Fruit fly (Drosophila melanogaster) whole organism, embryonic: ENCODE measurements around the gene CG43446.

ENCODE experiments used
- B-H1 ChIP-seq: fragments of 200-800 bp; sonication (Bioruptor generic); IDR thresholded peaks from 3 replicates; pipeline ENCODE4 v1.3.6; 2022; ENCODE audit warnings: missing biosample characterization, missing genetic modification characterization
- BtbVII ChIP-seq: fragments of 200-800 bp; sonication (Bioruptor generic); optimal IDR thresholded peaks from 3 replicates; lab custom pipeline; 2017; ENCODE audit warnings: missing biosample characterization, mild to moderate bottlenecking, missing genetic modification characterization
- CG10431 ChIP-seq: fragments of 200-800 bp; sonication (Bioruptor generic); optimal IDR thresholded peaks from 3 replicates; lab custom pipeline; 2018; ENCODE audit warnings: missing biosample characterization, mild to moderate bottlenecking, missing genetic modification characterization
- CG10543 ChIP-seq: fragments of 200-800 bp; sonication (Bioruptor generic); optimal IDR thresholded peaks from 3 replicates; lab custom pipeline; 2017; ENCODE audit warnings: missing biosample characterization, mild to moderate bottlenecking, missing genetic modification characterization, moderate library complexity
- CG12769 ChIP-seq: fragments of 200-800 bp; sonication (Bioruptor generic); optimal IDR thresholded peaks from 2 replicates; lab custom pipeline; 2019; ENCODE audit warnings: missing biosample characterization, mild to moderate bottlenecking, missing genetic modification characterization, moderate library complexity
- CG15011 ChIP-seq: fragments of 200-800 bp; sonication (Bioruptor generic); optimal IDR thresholded peaks from 3 replicates; lab custom pipeline; 2018; ENCODE audit warnings: missing biosample characterization, mild to moderate bottlenecking, missing genetic modification characterization
- CG17802 ChIP-seq: fragments of 200-800 bp; sonication (Bioruptor generic); optimal IDR thresholded peaks from 2 replicates; lab custom pipeline; 2018; ENCODE audit warnings: missing biosample characterization, mild to moderate bottlenecking, missing genetic modification characterization, moderate library complexity
- CG17829 ChIP-seq: fragments of 200-800 bp; optimal IDR thresholded peaks from 2 replicates; lab custom pipeline; 2019; ENCODE audit warnings: missing biosample characterization, mild to moderate bottlenecking, missing genetic modification characterization, moderate library complexity
- CG18599 ChIP-seq: fragments of 200-800 bp; sonication (Bioruptor generic); optimal IDR thresholded peaks from 3 replicates; lab custom pipeline; 2017; ENCODE audit warnings: missing biosample characterization, missing genetic modification characterization, mild to moderate bottlenecking, moderate library complexity, missing genetic modification reagents
- CG34224 ChIP-seq: fragments of 200-800 bp; sonication (Bioruptor generic); IDR thresholded peaks from 3 replicates; pipeline ENCODE4 v1.3.6; 2022; ENCODE audit warnings: missing biosample characterization, missing genetic modification characterization; ENCODE audit not compliant: partially characterized antibody
- CG34376 ChIP-seq: fragments of 200-800 bp; sonication (Bioruptor generic); optimal IDR thresholded peaks from 2 replicates; lab custom pipeline; 2018; ENCODE audit warnings: missing biosample characterization, mild to moderate bottlenecking, missing genetic modification characterization
- CG5180 ChIP-seq: fragments of 200-800 bp; sonication (Bioruptor generic); optimal IDR thresholded peaks from 3 replicates; lab custom pipeline; 2017; ENCODE audit warnings: missing biosample characterization, missing genetic modification characterization, mild to moderate bottlenecking, moderate library complexity, missing genetic modification reagents
- CG6813 ChIP-seq: fragments of 200-800 bp; sonication (Bioruptor generic); optimal IDR thresholded peaks from 2 replicates; lab custom pipeline; 2017; ENCODE audit warnings: missing biosample characterization, missing genetic modification characterization, mild to moderate bottlenecking, moderate library complexity, missing genetic modification reagents
- CG8388 ChIP-seq: fragments of 200-800 bp; sonication (Bioruptor generic); optimal IDR thresholded peaks from 2 replicates; lab custom pipeline; 2019; ENCODE audit warnings: missing biosample characterization, mild to moderate bottlenecking, missing genetic modification characterization, moderate library complexity
- CG9437 ChIP-seq: fragments of 200-800 bp; sonication (Bioruptor generic); optimal IDR thresholded peaks from 2 replicates; lab custom pipeline; 2018; ENCODE audit warnings: missing biosample characterization, mild to moderate bottlenecking, missing genetic modification characterization
- CG9797 ChIP-seq: fragments of 200-800 bp; sonication (Bioruptor generic); optimal IDR thresholded peaks from 3 replicates; lab custom pipeline; 2018; ENCODE audit warnings: missing biosample characterization, mild to moderate bottlenecking, missing genetic modification characterization
- Deaf1 ChIP-seq: fragments of 200-800 bp; optimal IDR thresholded peaks from 3 replicates; lab custom pipeline; 2019; ENCODE audit warnings: missing biosample characterization, mild to moderate bottlenecking, missing genetic modification characterization, moderate library complexity
- Eip74EF ChIP-seq, 2 experiments: fragments of 200-800 bp in 1 of 2; fragments of >200 bp in 1 of 2; sonication (Bioruptor generic) in 1 of 2; optimal IDR thresholded peaks; 2 replicates each; lab custom pipeline; 2017 to 2019; ENCODE audit warnings: missing biosample characterization in 2 of 2, missing genetic modification characterization in 2 of 2, mild to moderate bottlenecking in 1 of 2, moderate library complexity in 1 of 2
- GATAe ChIP-seq: fragments of 200-800 bp; sonication (Bioruptor generic); conservative IDR thresholded peaks from 2 replicates; pipeline ENCODE4 v1.3.6; 2022; ENCODE audit warnings: missing biosample characterization, missing genetic modification characterization
- H15 ChIP-seq: fragments of 200-800 bp; sonication (Bioruptor generic); IDR thresholded peaks from 3 replicates; pipeline ENCODE4 v1.3.6; 2022; ENCODE audit warnings: missing biosample characterization, missing genetic modification characterization
- Hand ChIP-seq: fragments of 200-800 bp; sonication (Bioruptor generic); optimal IDR thresholded peaks from 2 replicates; lab custom pipeline; 2017; ENCODE audit warnings: mild to moderate bottlenecking, missing biosample characterization, missing genetic modification reagents, missing genetic modification characterization
- Hey ChIP-seq: fragments of 200-800 bp; sonication (Bioruptor generic); optimal IDR thresholded peaks from 3 replicates; lab custom pipeline; 2018; ENCODE audit warnings: missing biosample characterization, mild to moderate bottlenecking, missing genetic modification characterization
- HmgZ ChIP-seq: fragments of 200-800 bp; sonication (Bioruptor generic); optimal IDR thresholded peaks from 2 replicates; lab custom pipeline; 2018; ENCODE audit warnings: missing biosample characterization, mild to moderate bottlenecking, missing genetic modification characterization
- Med ChIP-seq: fragments of 200-800 bp; sonication (Bioruptor generic); peaks from one replicate; lab custom pipeline; 2016; ENCODE audit warnings: missing biosample characterization, missing genetic modification characterization, mild to moderate bottlenecking, inconsistent platforms, moderate library complexity
- Pdp1 ChIP-seq, 2 experiments: fragments of 200-800 bp; sonication (Bioruptor generic); optimal IDR thresholded peaks; 3 replicates each; lab custom pipeline; 2016; ENCODE audit warnings: missing biosample characterization in 2 of 2, missing genetic modification characterization in 2 of 2, mild to moderate bottlenecking in 1 of 2, moderate library complexity in 1 of 2
- Poxn ChIP-seq: fragments of 200-800 bp; sonication (Bioruptor generic); IDR thresholded peaks from 2 replicates; pipeline ENCODE4 v1.3.6; 2022; ENCODE audit warnings: missing biosample characterization, missing genetic modification characterization
- Side ChIP-seq: fragments of 200-800 bp; sonication (Bioruptor generic); optimal IDR thresholded peaks from 2 replicates; lab custom pipeline; 2016; ENCODE audit warnings: missing biosample characterization, missing genetic modification characterization
- Vsx1 ChIP-seq: fragments of 200-800 bp; sonication (Bioruptor generic); optimal IDR thresholded peaks from 2 replicates; lab custom pipeline; 2017; ENCODE audit warnings: missing biosample characterization, mild to moderate bottlenecking, missing genetic modification characterization, missing genetic modification reagents
- ab ChIP-seq: fragments of 200-800 bp; sonication (Bioruptor generic); optimal IDR thresholded peaks from 2 replicates; lab custom pipeline; 2016; ENCODE audit warnings: missing biosample characterization, missing genetic modification characterization
- cad ChIP-seq: fragments of >200 bp; optimal IDR thresholded peaks from 2 replicates; lab custom pipeline; 2017; ENCODE audit warnings: missing biosample characterization, missing genetic modification characterization
- chinmo ChIP-seq: fragments of 200-800 bp; sonication (Bioruptor generic); IDR thresholded peaks from 4 replicates; pipeline ENCODE4 v1.3.6; 2022; ENCODE audit warnings: missing biosample characterization, missing genetic modification characterization; ENCODE audit not compliant: partially characterized antibody
- corto ChIP-seq: fragments of 200-800 bp; sonication (Bioruptor generic); optimal IDR thresholded peaks from 2 replicates; lab custom pipeline; 2016; ENCODE audit warnings: missing biosample characterization, mild to moderate bottlenecking, missing genetic modification characterization, moderate library complexity
- cwo ChIP-seq: fragments of 200-800 bp; sonication (Bioruptor generic); optimal IDR thresholded peaks from 3 replicates; lab custom pipeline; 2017; ENCODE audit warnings: missing biosample characterization, missing genetic modification characterization, mild to moderate bottlenecking, moderate library complexity, missing genetic modification reagents
- disco-r ChIP-seq: fragments of 200-800 bp; sonication (Bioruptor generic); optimal IDR thresholded peaks from 2 replicates; lab custom pipeline; 2016; ENCODE audit warnings: missing biosample characterization, missing genetic modification characterization
- dpn ChIP-seq, 2 experiments: fragments of 200-800 bp; sonication (Bioruptor generic); optimal IDR thresholded peaks; 3 replicates each; lab custom pipeline; 2016; ENCODE audit warnings: missing biosample characterization in 2 of 2, missing genetic modification characterization in 2 of 2
- en ChIP-seq: fragments of 200-800 bp; sonication (Bioruptor generic); optimal IDR thresholded peaks from 2 replicates; lab custom pipeline; 2016; ENCODE audit warnings: missing biosample characterization, missing genetic modification characterization
- exex ChIP-seq: fragments of 200-800 bp; sonication (Bioruptor generic); optimal IDR thresholded peaks from 4 replicates; lab custom pipeline; 2018; ENCODE audit warnings: missing biosample characterization, mild to moderate bottlenecking, missing genetic modification characterization, moderate library complexity
- fru ChIP-seq: fragments of >200 bp; optimal IDR thresholded peaks from 2 replicates; lab custom pipeline; 2017
- fu2 ChIP-seq: fragments of 200-800 bp; sonication (Bioruptor generic); optimal IDR thresholded peaks from 2 replicates; lab custom pipeline; 2016; ENCODE audit warnings: missing biosample characterization, missing genetic modification characterization
- gem ChIP-seq: fragments of 200-800 bp; sonication (Bioruptor generic); optimal IDR thresholded peaks from 2 replicates; lab custom pipeline; 2019; ENCODE audit warnings: missing biosample characterization, mild to moderate bottlenecking, missing genetic modification characterization, moderate library complexity
- grn ChIP-seq: fragments of 200-800 bp; sonication (Bioruptor generic); optimal IDR thresholded peaks from 3 replicates; lab custom pipeline; 2017; ENCODE audit warnings: missing biosample characterization, missing genetic modification characterization
- gro ChIP-seq: fragments of 200-800 bp; sonication (Bioruptor generic); optimal IDR thresholded peaks from 2 replicates; lab custom pipeline; 2016; ENCODE audit warnings: missing biosample characterization, missing genetic modification characterization
- lab ChIP-seq: fragments of 200-800 bp; sonication (Bioruptor generic); optimal IDR thresholded peaks from 3 replicates; lab custom pipeline; 2017; ENCODE audit warnings: missing biosample characterization, missing genetic modification characterization, mild to moderate bottlenecking, moderate library complexity, missing genetic modification reagents
- lola ChIP-seq, 3 experiments: fragments of >200 bp in 2 of 3; fragments of 200-800 bp in 1 of 3; sonication (Bioruptor generic) in 1 of 3; optimal IDR thresholded peaks; 2 replicates each; lab custom pipeline; 2017 to 2019; ENCODE audit warnings: missing biosample characterization in 3 of 3, missing genetic modification characterization in 3 of 3, mild to moderate bottlenecking in 1 of 3, moderate library complexity in 1 of 3
- mirr ChIP-seq: fragments of 200-800 bp; sonication (Bioruptor generic); optimal IDR thresholded peaks from 3 replicates; lab custom pipeline; 2018; ENCODE audit warnings: missing biosample characterization, mild to moderate bottlenecking, missing genetic modification characterization
- pum ChIP-seq: fragments of 200-800 bp; sonication (Bioruptor generic); optimal IDR thresholded peaks from 2 replicates; lab custom pipeline; 2016; ENCODE audit warnings: missing biosample characterization, missing genetic modification characterization
- rib ChIP-seq: fragments of 200-800 bp; sonication (Bioruptor generic); IDR thresholded peaks from 2 replicates; pipeline ENCODE4 v1.3.6; 2022; ENCODE audit warnings: missing biosample characterization, missing genetic modification characterization
- sug ChIP-seq: fragments of 200-800 bp; optimal IDR thresholded peaks from 2 replicates; lab custom pipeline; 2019; ENCODE audit warnings: missing biosample characterization, mild to moderate bottlenecking, missing genetic modification characterization, moderate library complexity

Gene CG43446

dm6 chr3R:20988560-20988959 lies 824 bp upstream of the CG43446 start:
- TF ChIP-seq chinmo (GFP tag; lab: Robert Waterston, UW) (0 out of 4 replicates have a peak, but pooled peaks have one; percentile 28), Hand (GFP tag; lab: Kevin White, UChicago) (no peak), Pdp1 (GFP tag; optimal IDR thresholded peaks at IDR 0.05; lab: Kevin White, UChicago) (peak in 1 of 2 experiments; percentile 55), CG15011 (no peak), CG12769 (peak; percentile 57), CG9797 (GFP tag; lab: Kevin White, UChicago) (no peak)

dm6 chr3R:20985592-20985991 lies 2.1 kb downstream of the CG43446 start:
- TF ChIP-seq disco-r (GFP tag; lab: Kevin White, UChicago) (no peak), H15 (GFP tag; lab: Robert Waterston, UW) (no peak), CG17802 (tag; lab: Kevin White, UChicago) (no peak), cwo (GFP tag; lab: Kevin White, UChicago) (peak; percentile 28), GATAe (GFP tag; lab: Robert Waterston, UW) (peak; percentile 71), ab (GFP tag; lab: Kevin White, UChicago) (no peak), gro (GFP tag; lab: Kevin White, UChicago) (peak; percentile 45), lola (GFP tag; optimal IDR thresholded peaks at IDR 0.05; lab: Kevin White, UChicago) (no peak), CG34376 (GFP tag; lab: Kevin White, UChicago) (peak; percentile 95), CG6813 (GFP tag; lab: Kevin White, UChicago) (no peak), CG8388 (GFP tag; lab: Kevin White, UChicago) (no peak), en (GFP tag; lab: Kevin White, UChicago) (no peak), pum (GFP tag; lab: Kevin White, UChicago) (no peak), CG10543 (peak; percentile 21), CG9437 (GFP tag; lab: Kevin White, UChicago) (no peak), Deaf1 (tag; lab: Kevin White, UChicago) (no peak), Pdp1 (GFP tag; optimal IDR thresholded peaks at IDR 0.05; lab: Kevin White, UChicago) (peak in 1 of 2 experiments; percentile 75), HmgZ (tag; lab: Kevin White, UChicago) (peak; percentile 14), corto (no peak), fu2 (GFP tag; lab: Kevin White, UChicago) (no peak), dpn (GFP tag; optimal IDR thresholded peaks at IDR 0.05; lab: Kevin White, UChicago) (no peak), Med (GFP tag; lab: Kevin White, UChicago) (peak; percentile 6), Poxn (GFP tag; lab: Robert Waterston, UW) (no peak), Vsx1 (peak; percentile 4), cad (no peak), Hey (tag; lab: Kevin White, UChicago) (peak; percentile 13), lab (peak; percentile 2), BtbVII (GFP tag; lab: Kevin White, UChicago) (peak; percentile 93), rib (0 out of 2 replicates have a peak, but pooled peaks have one; percentile 17), CG10431 (GFP tag; lab: Kevin White, UChicago) (peak; percentile 53), CG17829 (tag; lab: Kevin White, UChicago) (no peak), fru (no peak), sug (peak; percentile 88), CG34224 (no peak), CG18599 (GFP tag; lab: Kevin White, UChicago) (peak; percentile 38), Side (no peak), mirr (GFP tag; lab: Kevin White, UChicago) (peak; percentile 96), B-H1 (GFP tag; lab: Robert Waterston, UW) (no peak), exex (peak; percentile 97), CG5180 (no peak), Eip74EF (GFP tag; optimal IDR thresholded peaks at IDR 0.05; lab: Kevin White, UChicago) (no peak), gem (tag; lab: Kevin White, UChicago) (no peak), grn (peak; percentile 99)
